Worm (Caenorhabditis elegans): ENCODE measurements around the gene C16C8.25.

ce11 chrII:3459199-3459598, 10.2 kb downstream of the C16C8.25 start:
- TF ChIP-seq T22C8.4 (GFP tag; IDR thresholded peaks at IDR 0.05) (no peak), flt-1 (GFP tag; IDR thresholded peaks at IDR 0.05) (no peak), tab-1 (GFP tag; IDR thresholded peaks at IDR 0.05) (no peak), ztf-29 (GFP tag; IDR thresholded peaks at IDR 0.05) (no peak), ztf-23 (GFP tag; IDR thresholded peaks at IDR 0.05) (no peak), ref-1 (GFP tag; conservative IDR thresholded peaks at IDR 0.05) (no peak), med-1 (GFP tag; optimal IDR thresholded peaks at IDR 0.05; ENCODE audit: insufficient read depth) (no peak), cog-1 (tag; optimal IDR thresholded peaks at IDR 0.05) (no peak)

Measured in whole organism, midembryonic.